Worm (Caenorhabditis elegans): Measurements from ENCODE around the gene gpx-3.

DNA sequence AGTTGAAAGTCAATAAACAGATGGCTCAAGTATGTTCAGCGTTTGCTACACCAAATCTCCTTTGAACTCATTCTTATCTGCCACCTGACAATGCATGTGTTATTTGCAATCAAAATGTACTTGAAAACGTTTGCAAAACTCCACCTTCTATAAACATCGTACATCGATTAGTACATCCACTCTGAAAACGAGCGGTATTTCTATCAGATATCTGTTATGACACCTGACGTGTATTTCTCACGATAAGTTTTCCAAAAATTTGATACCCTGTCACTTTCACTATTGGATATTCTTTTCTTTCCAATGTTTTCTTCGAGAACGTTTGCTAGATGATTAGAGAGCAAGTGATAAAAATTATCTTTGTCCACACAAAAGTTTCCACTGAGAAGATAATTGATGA lies 43.3 kb upstream of the gpx-3 start:
- TF ChIP-seq zag-1 (tag; optimal IDR thresholded peaks at IDR 0.05) (no peak), F13H6.1 (tag; optimal IDR thresholded peaks at IDR 0.05) (peak; percentile 60), fos-1 (tag; optimal IDR thresholded peaks at IDR 0.05) (no peak), aly-2 (tag; optimal IDR thresholded peaks at IDR 0.05) (no peak), elt-1 (tag; optimal IDR thresholded peaks at IDR 0.05) (no peak), unc-62 (GFP tag; optimal IDR thresholded peaks at IDR 0.05) (no peak), lin-13 (GFP tag; optimal IDR thresholded peaks at IDR 0.05) (no peak), ama-1 (optimal IDR thresholded peaks at IDR 0.05) (no peak), nhr-11 (tag; optimal IDR thresholded peaks at IDR 0.05) (no peak), nhr-237 (tag; optimal IDR thresholded peaks at IDR 0.05) (no peak)
